Fruit fly (Drosophila melanogaster): ENCODE data around the gene Exo84.

Gene Exo84

DNA sequence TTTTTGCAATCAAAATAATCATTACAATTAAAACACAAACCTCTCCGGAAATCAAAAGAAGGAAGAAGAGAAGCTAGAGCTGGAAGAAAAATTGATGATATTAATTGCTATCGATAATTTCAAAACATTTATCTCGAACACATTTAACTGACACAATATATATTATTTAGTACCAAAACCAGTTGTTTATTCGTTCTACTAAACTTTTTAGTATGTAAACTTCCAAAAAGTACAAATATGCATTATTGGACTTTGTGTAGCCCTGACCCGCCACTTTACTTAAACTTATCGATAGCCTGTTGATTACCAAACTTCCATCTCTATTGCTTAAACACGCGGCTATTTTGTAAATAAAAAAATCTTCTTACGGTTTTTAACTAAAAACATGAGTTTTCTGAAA lies 7.1 kb upstream of the Exo84 start, which contains the start of the genes RpL34a and Trmt61 (continued):
- TF ChIP-seq Bdp1 (GFP tag; optimal IDR thresholded peaks at IDR 0.05): peak; percentile 40
- peak; percentile 85 for TF ChIP-seq unpg (GFP tag; optimal IDR thresholded peaks at IDR 0.05)
- TF ChIP-seq Dip2 (GFP tag; IDR thresholded peaks at IDR 0.05): no peak
- no peak for TF ChIP-seq usp (GFP tag; optimal IDR thresholded peaks at IDR 0.05)
- peak; percentile 90 for TF ChIP-seq CG17568 (GFP tag; optimal IDR thresholded peaks at IDR 0.05)
- peak; percentile 84 for TF ChIP-seq CG11504 (tag; optimal IDR thresholded peaks at IDR 0.05)
- TF ChIP-seq corto (GFP tag; optimal IDR thresholded peaks at IDR 0.05): no peak
- TF ChIP-seq tna (GFP tag; IDR thresholded peaks at IDR 0.05; ENCODE audit: partially characterized antibody): peak; percentile 36; the same call in 1 of the 2 replicates
- TF ChIP-seq kni (GFP tag; optimal IDR thresholded peaks at IDR 0.05): peak; percentile 90
- TF ChIP-seq CG11696 (GFP tag; IDR thresholded peaks at IDR 0.05): 0 out of 2 replicates have a peak, but pooled peaks have one; percentile 27
- peak; percentile 63; the same call in 1 of the 2 replicates for TF ChIP-seq Awh (GFP tag; IDR thresholded peaks at IDR 0.05)
- TF ChIP-seq CG7928 (GFP tag; optimal IDR thresholded peaks at IDR 0.05): peak; percentile 96
- TF ChIP-seq ro (GFP tag; IDR thresholded peaks at IDR 0.05): no peak
- peak; percentile 78 for TF ChIP-seq Ptx1 (GFP tag; IDR thresholded peaks at IDR 0.05)
- peak; percentile 76 for TF ChIP-seq CG34422 (GFP tag; IDR thresholded peaks at IDR 0.05)
- peak; percentile 95 for TF ChIP-seq lab (GFP tag; optimal IDR thresholded peaks at IDR 0.05)
- peak; percentile 58 for TF ChIP-seq repo (GFP tag; optimal IDR thresholded peaks at IDR 0.05)
- peak; percentile 79 for TF ChIP-seq Bteb2 (GFP tag; optimal IDR thresholded peaks at IDR 0.05)
- peak in 1 of 3 experiments; percentile 77 for TF ChIP-seq lola (GFP tag; optimal IDR thresholded peaks at IDR 0.05)
- 0 out of 3 replicates have a peak, but pooled peaks have one; percentile 39 for TF ChIP-seq sr (GFP tag; IDR thresholded peaks at IDR 0.05)
- TF ChIP-seq CG14050 (GFP tag; IDR thresholded peaks at IDR 0.05): peak; percentile 63; the same call in 2 of the 3 replicates
- no peak for TF ChIP-seq cad (GFP tag; optimal IDR thresholded peaks at IDR 0.05)
- TF ChIP-seq CG11560 (tag; IDR thresholded peaks at IDR 0.05): no peak
- peak; percentile 73 for TF ChIP-seq slbo (GFP tag; IDR thresholded peaks at IDR 0.05)
- TF ChIP-seq CG8765 (GFP tag; IDR thresholded peaks at IDR 0.05): no peak
- peak; percentile 70 for TF ChIP-seq p53 (GFP tag; optimal IDR thresholded peaks at IDR 0.05)
- TF ChIP-seq vvl (GFP tag; IDR thresholded peaks at IDR 0.05): peak; percentile 79
- TF ChIP-seq Dek (tag; optimal IDR thresholded peaks at IDR 0.05): peak; percentile 80
- TF ChIP-seq CG2120 (GFP tag; optimal IDR thresholded peaks at IDR 0.05): peak; percentile 76
- peak; percentile 86 for TF ChIP-seq eyg (GFP tag; optimal IDR thresholded peaks at IDR 0.05)
- peak in 1 of 3 experiments; percentile 82 for TF ChIP-seq Stat92E (GFP tag; optimal IDR thresholded peaks at IDR 0.05)
- TF ChIP-seq Side (GFP tag; optimal IDR thresholded peaks at IDR 0.05): peak; percentile 89
- TF ChIP-seq pros (GFP tag; optimal IDR thresholded peaks at IDR 0.05): peak; percentile 37
- peak; percentile 89 for TF ChIP-seq BtbVII (GFP tag; optimal IDR thresholded peaks at IDR 0.05)
- TF ChIP-seq CG3407 (GFP tag; optimal IDR thresholded peaks at IDR 0.05): peak; percentile 73
- peak; percentile 83 for TF ChIP-seq stc (GFP tag; IDR thresholded peaks at IDR 0.05)
- peak; percentile 56 for TF ChIP-seq Ada2b (GFP tag; IDR thresholded peaks at IDR 0.05)
- peak in 1 of 2 experiments; percentile 67 for TF ChIP-seq Hr78 (GFP tag; optimal IDR thresholded peaks at IDR 0.05)
- TF ChIP-seq CG2889 (GFP tag; IDR thresholded peaks at IDR 0.05): no peak; the same call in 2 of the 3 replicates
- peak; percentile 98 for TF ChIP-seq Sry-δ (GFP tag; optimal IDR thresholded peaks at IDR 0.05)
- TF ChIP-seq CG17912 (GFP tag; optimal IDR thresholded peaks at IDR 0.05): peak; percentile 76
- TF ChIP-seq pzg (GFP tag; optimal IDR thresholded peaks at IDR 0.05): peak; percentile 84
- TF ChIP-seq CG7987 (GFP tag; optimal IDR thresholded peaks at IDR 0.05): peak; percentile 91
- peak; percentile 48 for TF ChIP-seq HmgD (GFP tag; optimal IDR thresholded peaks at IDR 0.05)
- TF ChIP-seq exex (tag; optimal IDR thresholded peaks at IDR 0.05): peak; percentile 83
- TF ChIP-seq CG9215 (GFP tag; IDR thresholded peaks at IDR 0.05): peak; percentile 58
- TF ChIP-seq pum (GFP tag; optimal IDR thresholded peaks at IDR 0.05): peak; percentile 69
- no peak for TF ChIP-seq h (optimal IDR thresholded peaks at IDR 0.05)
- TF ChIP-seq caup (GFP tag; optimal IDR thresholded peaks at IDR 0.05; ENCODE audit: severe bottlenecking): peak; percentile 95
- peak; percentile 89 for TF ChIP-seq fd64A (GFP tag; optimal IDR thresholded peaks at IDR 0.05)

All from whole organism, embryonic.